Worm (Caenorhabditis elegans) whole organism, L4 larva: Measurements from ENCODE around the gene jmjd-4.

Experiments used
- D1046.2 ChIP-seq: fragments of 200-800 bp; sonication (Bioruptor generic); IDR thresholded peaks from 2 replicates; pipeline ENCODE4 v1.3.6; 2022; ENCODE audit warnings: missing genetic modification characterization, missing compliant biosample characterization
- ZK546.5 ChIP-seq, 2 experiments: sonication (generic microtip); optimal IDR thresholded peaks; 2 replicates each; lab custom pipeline; 2017; ENCODE audit warnings: missing biosample characterization in 2 of 2, missing genetic modification characterization in 2 of 2
- attf-4 ChIP-seq: sonication (generic microtip); optimal IDR thresholded peaks from 3 replicates; lab custom pipeline; 2017; ENCODE audit warnings: missing biosample characterization, missing genetic modification characterization
- ceh-20 ChIP-seq: fragments of 200-800 bp; sonication (Bioruptor generic); IDR thresholded peaks from 2 replicates; pipeline ENCODE4 v1.3.6; 2022; ENCODE audit warnings: missing genetic modification reagents, missing genetic modification characterization, missing compliant biosample characterization
- ceh-44 ChIP-seq: fragments of 200-800 bp; sonication (Bioruptor generic); IDR thresholded peaks from 2 replicates; pipeline ENCODE4 v1.3.6; 2022; ENCODE audit warnings: missing genetic modification reagents, missing genetic modification characterization, missing compliant biosample characterization
- mdl-1 ChIP-seq, 2 experiments: fragments of 150-350 bp in 1 of 2; sonication (generic microtip) in 1 of 2; optimal IDR thresholded peaks; 2 replicates each; lab custom pipeline; 2014 to 2017; ENCODE audit warnings: missing biosample characterization in 2 of 2, missing genetic modification characterization in 2 of 2
- nhr-6 ChIP-seq: fragments of 150-350 bp; optimal IDR thresholded peaks from 2 replicates; lab custom pipeline; 2014; ENCODE audit warnings: missing biosample characterization, missing genetic modification characterization
- pqm-1 ChIP-seq: sonication (generic microtip); optimal IDR thresholded peaks from 2 replicates; lab custom pipeline; 2017; ENCODE audit warnings: missing biosample characterization, missing genetic modification characterization

DNA sequence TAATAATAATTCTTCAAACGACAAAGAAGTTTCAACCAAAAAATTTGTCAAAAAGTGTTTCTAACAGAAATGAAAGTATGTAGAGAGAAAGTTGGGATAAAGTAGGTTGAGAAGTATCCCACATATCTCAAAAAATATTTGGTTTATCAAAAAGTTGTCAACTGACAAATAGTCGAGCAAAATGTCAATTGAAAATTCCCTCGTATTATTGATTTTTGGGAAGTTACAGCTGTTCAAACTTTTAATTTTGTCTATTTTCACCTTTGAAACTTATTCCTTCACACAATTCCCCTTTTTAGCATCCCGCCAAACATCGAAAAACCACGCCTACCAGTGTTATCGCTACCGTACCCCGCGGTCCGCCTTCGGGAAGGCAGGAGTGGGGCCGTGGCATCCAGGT lies 13.2 kb upstream of the jmjd-4 start, which contains the start of gene tbx-8:
- no peak for TF ChIP-seq attf-4 (tag; lab: Kevin White, UChicago)
- TF ChIP-seq ZK546.5 (tag; optimal IDR thresholded peaks at IDR 0.05; lab: Kevin White, UChicago) = no peak
- no peak for TF ChIP-seq mdl-1 (tag; optimal IDR thresholded peaks at IDR 0.05; lab: Kevin White, UChicago)
- no peak for TF ChIP-seq pqm-1 (tag; lab: Kevin White, UChicago)
- no peak for TF ChIP-seq ceh-44
- no peak for TF ChIP-seq ceh-20 (GFP tag; lab: Robert Waterston, UW)
- no peak for TF ChIP-seq D1046.2 (GFP tag; lab: Robert Waterston, UW)
- TF ChIP-seq nhr-6 (tag; lab: Kevin White, UChicago) = no peak
